Worm (Caenorhabditis elegans) whole organism, L4/young adult: ENCODE measurements around the gene C33H5.13.
A peak's percentile ranks its signal among the peaks of the same experiment; 100 is the strongest.

Source experiments
- W03F9.2 ChIP-seq: fragments of 150-350 bp; optimal IDR thresholded peaks from 2 replicates; lab custom pipeline; 2014; ENCODE audit warnings: missing biosample characterization, missing genetic modification characterization
- dao-5 ChIP-seq: sonication (generic microtip); optimal IDR thresholded peaks from 2 replicates; lab custom pipeline; 2016; ENCODE audit warnings: missing genotype, missing genetic modification characterization, moderate library complexity, missing compliant biosample characterization
- him-1 ChIP-seq: sonication (generic microtip); optimal IDR thresholded peaks from 2 replicates; lab custom pipeline; 2016; ENCODE audit warnings: missing genotype, missing genetic modification reagents, missing genetic modification characterization, missing compliant biosample characterization

C33H5.13 gene

ce11 chrIV:7815683-7816183 is 23.7 kb upstream of the C33H5.13 start, which contains the start of gene cdgs-1:
Gene cdgs-1 (minus strand): TSS chrIV:7815733.
- TF ChIP-seq W03F9.2 (tag; lab: Kevin White, UChicago) (no peak), him-1 (tag; lab: Kevin White, UChicago) (no peak), dao-5 (tag; lab: Kevin White, UChicago) (no peak)

ce11 chrIV:7812709-7813108 is 20.6 kb upstream of the C33H5.13 start, which contains the start of gene zgpa-1:
Gene zgpa-1 (minus strand): TSS chrIV:7812809.
- TF ChIP-seq him-1 (tag; lab: Kevin White, UChicago), result no peak
- TF ChIP-seq W03F9.2 (tag; lab: Kevin White, UChicago), result no peak

DNA sequence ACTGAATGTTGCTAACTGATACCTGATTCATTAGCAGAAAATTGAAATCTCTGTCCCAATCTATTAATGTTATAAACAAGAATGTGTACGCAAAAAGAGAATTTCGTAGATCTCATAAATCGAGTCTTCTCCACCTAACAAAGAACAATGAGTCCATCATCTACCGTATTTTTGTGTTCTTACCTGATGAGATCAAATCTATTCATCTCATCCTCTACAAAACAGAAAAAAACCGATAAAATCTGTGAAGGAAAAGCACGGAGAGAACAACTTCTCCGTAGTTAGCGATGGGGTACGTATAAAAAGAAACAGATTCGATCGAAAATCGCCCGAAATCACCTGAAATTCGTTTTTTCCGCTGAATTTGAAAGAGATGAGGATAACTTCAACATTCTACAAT is 16.5 kb upstream of the C33H5.13 start, which contains the start of gene C33H5.1:
Gene C33H5.1, plus strand, starts transcription at position 330 of the 400 bp plus-strand sequence.
- TF ChIP-seq W03F9.2 (tag; lab: Kevin White, UChicago), result no peak
- TF ChIP-seq him-1 (tag; lab: Kevin White, UChicago), result no peak
- no peak for TF ChIP-seq dao-5 (tag; lab: Kevin White, UChicago)

ce11 chrIV:7804740-7805139 is 12.7 kb upstream of the C33H5.13 start, which contains the start of gene C33H5.2:
Gene C33H5.2 (plus strand): TSS chrIV:7805040.
- no peak for TF ChIP-seq him-1 (tag; lab: Kevin White, UChicago)

- TF ChIP-seq W03F9.2 (tag; lab: Kevin White, UChicago), result no peak
- TF ChIP-seq dao-5 (tag; lab: Kevin White, UChicago), result no peak
- TF ChIP-seq him-1 (tag; lab: Kevin White, UChicago), result no peak
Observed at ce11 chrIV:7803250-7803649, 11.2 kb upstream of the C33H5.13 start, which contains the start of gene C33H5.16. Gene C33H5.16 (minus strand): TSS chrIV:7803350.

ce11 chrIV:7800338-7800737 is 8.3 kb upstream of the C33H5.13 start:
- TF ChIP-seq him-1 (tag; lab: Kevin White, UChicago), result no peak

DNA sequence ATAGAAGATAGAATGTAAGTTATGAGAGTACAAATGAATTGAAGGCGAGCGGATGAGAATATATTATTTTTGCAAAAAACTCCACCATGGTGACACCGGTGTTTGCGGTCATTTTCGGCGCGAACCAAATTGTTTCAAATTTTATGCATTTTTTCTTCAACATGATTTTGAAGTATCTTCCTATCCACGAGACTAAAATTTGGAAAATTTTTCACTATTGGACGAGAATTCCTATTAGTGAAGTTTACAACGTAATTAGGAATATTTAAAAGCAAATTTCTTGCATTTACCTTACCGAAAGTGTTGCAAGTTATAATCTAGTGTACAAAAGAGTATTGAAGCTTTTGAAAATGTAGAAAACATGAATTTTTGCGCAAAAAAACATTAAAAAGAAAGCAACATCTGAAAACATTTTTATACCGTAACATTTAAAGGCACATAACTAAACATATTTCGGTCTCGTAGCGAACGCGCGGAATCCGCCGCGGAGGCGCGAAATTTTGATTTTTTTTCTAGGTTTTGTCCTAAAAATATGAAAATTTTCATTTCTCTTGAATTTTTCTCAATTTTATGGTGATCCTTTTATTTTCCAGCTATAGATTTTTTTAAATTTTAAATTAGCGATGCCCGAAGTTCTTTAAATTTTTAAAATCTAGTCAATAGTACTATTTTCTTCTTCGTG is 4.5 kb upstream of the C33H5.13 start, which contains the start of gene sgo-1:
Gene sgo-1, minus strand, starts transcription at position 51 of the 682 bp plus-strand sequence.
- peak; percentile 52 for TF ChIP-seq W03F9.2 (tag; lab: Kevin White, UChicago)
- no peak for TF ChIP-seq dao-5 (tag; lab: Kevin White, UChicago)

- no peak for TF ChIP-seq him-1 (tag; lab: Kevin White, UChicago)
- no peak for TF ChIP-seq W03F9.2 (tag; lab: Kevin White, UChicago)
- TF ChIP-seq dao-5 (tag; lab: Kevin White, UChicago), result no peak
Observed at ce11 chrIV:7794709-7795108, 2.6 kb upstream of the C33H5.13 start, which contains the start of gene ntp-1. Gene ntp-1 (minus strand): TSS chrIV:7794809.

DNA sequence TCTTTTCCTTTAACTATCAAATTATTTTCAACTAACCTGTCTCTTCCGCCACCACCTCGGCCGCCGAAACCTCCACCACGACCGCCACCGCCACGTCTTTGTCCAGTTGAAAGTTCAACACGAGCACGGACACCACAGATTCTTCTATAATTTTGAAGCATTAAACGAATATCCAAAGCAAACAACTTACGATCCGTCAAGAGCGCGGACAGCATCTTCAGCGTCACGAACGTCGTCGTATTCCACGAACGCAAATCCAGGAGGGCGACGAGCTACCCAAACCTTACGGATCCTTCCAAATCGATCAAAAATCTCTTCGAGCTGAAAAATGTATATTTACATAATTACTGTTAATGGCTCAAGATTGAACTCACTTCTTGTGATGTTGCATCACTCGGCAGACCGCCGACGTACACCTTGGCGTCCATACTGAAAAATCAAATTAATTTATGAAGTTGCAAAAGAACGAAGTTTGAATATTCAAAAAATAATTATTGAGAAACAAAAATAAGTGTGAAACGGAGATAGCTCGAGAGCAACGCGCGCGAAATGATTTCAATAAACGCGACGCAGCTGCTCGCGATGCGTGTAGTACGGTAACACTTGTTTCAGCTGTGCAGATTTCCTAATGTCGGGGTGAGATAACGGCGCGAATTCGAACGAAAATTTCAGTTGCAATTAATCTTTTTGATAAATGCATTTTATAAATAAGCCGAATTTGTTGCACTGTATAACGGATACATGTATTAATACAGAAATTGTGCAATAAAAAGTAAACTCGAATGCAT is 1.1 kb downstream of the C33H5.13 start, which contains the start of gene rsp-6:
Gene rsp-6, minus strand, starts transcription at position 429 of the 788 bp plus-strand sequence.
- TF ChIP-seq dao-5 (tag; lab: Kevin White, UChicago), result no peak
- peak; percentile 85 for TF ChIP-seq W03F9.2 (tag; lab: Kevin White, UChicago)
- TF ChIP-seq him-1 (tag; lab: Kevin White, UChicago), result peak; percentile 29

ce11 chrIV:7790151-7790691 is 1.8 kb downstream of the C33H5.13 start:
- no peak for TF ChIP-seq dao-5 (tag; lab: Kevin White, UChicago)
- no peak for TF ChIP-seq W03F9.2 (tag; lab: Kevin White, UChicago)
- no peak for TF ChIP-seq him-1 (tag; lab: Kevin White, UChicago)

DNA sequence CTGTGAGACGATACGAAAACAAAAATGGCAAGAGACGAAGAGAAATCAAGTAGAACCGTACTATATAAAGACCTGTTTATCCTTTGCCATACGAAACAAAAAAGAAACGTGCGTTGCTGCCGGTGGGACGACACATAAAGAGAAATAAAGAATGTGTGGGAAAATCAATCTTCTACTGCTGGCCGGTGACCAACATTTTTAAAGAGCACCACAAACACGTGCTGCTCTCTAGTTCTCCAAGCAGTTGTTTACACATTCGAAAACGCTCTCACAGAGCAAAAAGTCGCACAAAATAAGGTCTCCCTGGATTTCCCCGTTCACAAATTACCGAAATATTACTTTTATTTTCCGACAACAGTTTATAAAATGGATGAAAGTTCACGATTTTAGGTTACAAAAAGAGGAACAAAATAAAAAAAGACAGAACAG is 2.5 kb downstream of the C33H5.13 start, which contains the start of gene imp-3:
Gene imp-3, minus strand, starts transcription at position 93 of the 429 bp plus-strand sequence.
- TF ChIP-seq dao-5 (tag; lab: Kevin White, UChicago) (no peak), him-1 (tag; lab: Kevin White, UChicago) (no peak), W03F9.2 (tag; lab: Kevin White, UChicago) (no peak)

DNA sequence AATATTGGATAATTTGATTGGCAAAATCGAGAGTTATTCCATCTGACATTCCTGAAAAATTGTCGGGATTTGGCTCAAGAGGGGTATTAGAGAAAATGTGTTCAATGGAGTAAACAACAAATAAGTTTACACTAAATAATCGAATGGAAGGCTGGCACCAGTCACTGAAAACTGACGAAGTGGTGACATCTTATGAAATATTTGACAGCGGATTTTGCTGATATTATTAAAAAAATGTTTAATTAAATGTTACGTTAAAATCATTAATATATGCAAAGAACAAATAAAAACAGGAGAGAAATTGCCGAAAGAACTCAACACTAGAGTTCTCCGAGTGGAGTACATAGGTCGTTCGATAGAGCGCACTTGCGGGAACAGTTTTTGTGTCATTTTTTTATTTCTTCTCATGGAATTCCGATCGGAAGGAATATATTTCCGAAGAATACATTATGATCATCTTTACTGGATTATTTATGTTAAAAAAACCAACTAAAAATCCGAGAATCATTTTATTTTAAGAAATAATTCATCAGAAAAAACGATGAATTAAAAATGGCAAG is 6.5 kb downstream of the C33H5.13 start, which contains the start of gene tag-322:
Gene tag-322, minus strand, starts transcription at position 51 of the 560 bp plus-strand sequence.
- no peak for TF ChIP-seq dao-5 (tag; lab: Kevin White, UChicago)
- no peak for TF ChIP-seq him-1 (tag; lab: Kevin White, UChicago)
- TF ChIP-seq W03F9.2 (tag; lab: Kevin White, UChicago), result peak; percentile 73
